Worm (Caenorhabditis elegans) whole organism, L3 larva: ENCODE measurements around the gene F16G10.11.

Experiments
- R02D3.7 ChIP-seq: fragments of 150-350 bp; optimal IDR thresholded peaks from 2 replicates; lab custom pipeline; 2014; ENCODE audit warnings: missing biosample characterization, missing genetic modification characterization
- ZK546.5 ChIP-seq: sonication (generic microtip); optimal IDR thresholded peaks from 2 replicates; lab custom pipeline; 2017; ENCODE audit warnings: missing biosample characterization, missing genetic modification characterization
- ceh-16 ChIP-seq: sonication (generic microtip); optimal IDR thresholded peaks from 2 replicates; lab custom pipeline; 2017; ENCODE audit warnings: missing biosample characterization, missing genetic modification characterization
- ceh-28 ChIP-seq: fragments of 150-350 bp; optimal IDR thresholded peaks from 2 replicates; lab custom pipeline; 2014; ENCODE audit warnings: missing biosample characterization, missing genetic modification reagents, missing genetic modification characterization
- ceh-82 ChIP-seq: fragments of 150-350 bp; optimal IDR thresholded peaks from 2 replicates; lab custom pipeline; 2014; ENCODE audit warnings: missing biosample characterization, missing genetic modification characterization
- ceh-9 ChIP-seq: sonication (generic microtip); optimal IDR thresholded peaks from 2 replicates; lab custom pipeline; 2018; ENCODE audit warnings: missing biosample characterization, missing genetic modification characterization
- daf-12 ChIP-seq: fragments of 150-350 bp; optimal IDR thresholded peaks from 2 replicates; lab custom pipeline; 2014; ENCODE audit warnings: missing biosample characterization, missing genetic modification reagents, missing genetic modification characterization
- egl-27 ChIP-seq: sonication (generic microtip); optimal IDR thresholded peaks from 4 replicates; lab custom pipeline; 2017; ENCODE audit warnings: missing biosample characterization, missing genetic modification reagents, missing genetic modification characterization
- elt-1 ChIP-seq: fragments of 150-350 bp; optimal IDR thresholded peaks from 2 replicates; lab custom pipeline; 2014; ENCODE audit warnings: missing biosample characterization, missing genetic modification characterization
- elt-2 ChIP-seq: sonication (generic microtip); optimal IDR thresholded peaks from 2 replicates; lab custom pipeline; 2016; ENCODE audit warnings: missing genetic modification reagents, mild to moderate bottlenecking, missing genetic modification characterization, missing compliant biosample characterization
- elt-3 ChIP-seq, 3 experiments: fragments of 150-350 bp in 1 of 3; sonication (generic microtip) in 2 of 3; optimal IDR thresholded peaks; 2 replicates in 2 of 3; 4 replicates in 1 of 3; lab custom pipeline; 2014 to 2017; ENCODE audit warnings: missing biosample characterization in 3 of 3, missing genetic modification characterization in 3 of 3
- eor-1 ChIP-seq, 2 experiments: fragments of 150-350 bp; optimal IDR thresholded peaks; 2 replicates each; lab custom pipeline; 2014 to 2018; ENCODE audit warnings: missing biosample characterization in 2 of 2, missing genetic modification characterization in 2 of 2
- fkh-10 ChIP-seq: sonication (generic microtip); optimal IDR thresholded peaks from 2 replicates; lab custom pipeline; 2017; ENCODE audit warnings: missing biosample characterization, missing genetic modification reagents, missing genetic modification characterization
- fkh-2 ChIP-seq: fragments of 150-350 bp; optimal IDR thresholded peaks from 2 replicates; lab custom pipeline; 2014; ENCODE audit warnings: missing biosample characterization, missing genetic modification reagents, missing genetic modification characterization
- fos-1 ChIP-seq: fragments of 150-350 bp; optimal IDR thresholded peaks from 2 replicates; lab custom pipeline; 2014; ENCODE audit warnings: missing biosample characterization, missing genetic modification characterization
- hmg-11 ChIP-seq: sonication (generic microtip); optimal IDR thresholded peaks from 2 replicates; lab custom pipeline; 2016; ENCODE audit warnings: missing genetic modification characterization, missing compliant biosample characterization
- jun-1 ChIP-seq: fragments of 150-350 bp; optimal IDR thresholded peaks from 2 replicates; lab custom pipeline; 2014; ENCODE audit warnings: missing biosample characterization, missing genetic modification reagents, missing genetic modification characterization
- lin-15B ChIP-seq: fragments of 150-350 bp; optimal IDR thresholded peaks from 2 replicates; lab custom pipeline; 2014; ENCODE audit warnings: missing biosample characterization, missing genetic modification characterization
- lsy-12 ChIP-seq: sonication (generic microtip); optimal IDR thresholded peaks from 2 replicates; lab custom pipeline; 2016; ENCODE audit warnings: mild to moderate bottlenecking, missing genetic modification characterization, missing compliant biosample characterization
- mml-1 ChIP-seq: fragments of 150-350 bp; sonication (generic microtip); optimal IDR thresholded peaks from 3 replicates; lab custom pipeline; 2014; ENCODE audit warnings: missing biosample characterization, missing genetic modification characterization
- nfya-1 ChIP-seq: sonication (generic microtip); optimal IDR thresholded peaks from 2 replicates; lab custom pipeline; 2017; ENCODE audit warnings: missing genetic modification characterization, mild to moderate bottlenecking, missing compliant biosample characterization, antibody characterized with exemption, moderate library complexity; ENCODE audit not compliant: insufficient read depth
- nhr-23 ChIP-seq: fragments of 150-350 bp; optimal IDR thresholded peaks from 2 replicates; lab custom pipeline; 2014; ENCODE audit warnings: missing biosample characterization, missing genetic modification reagents, missing genetic modification characterization
- nhr-237 ChIP-seq: fragments of 150-350 bp; optimal IDR thresholded peaks from 2 replicates; lab custom pipeline; 2014; ENCODE audit warnings: missing biosample characterization, missing genetic modification characterization
- nhr-25 ChIP-seq: sonication (generic microtip); optimal IDR thresholded peaks from 2 replicates; lab custom pipeline; 2017; ENCODE audit warnings: missing biosample characterization, missing genetic modification characterization
- nhr-28 ChIP-seq: fragments of 150-350 bp; optimal IDR thresholded peaks from 2 replicates; lab custom pipeline; 2014; ENCODE audit warnings: missing biosample characterization, missing genetic modification characterization
- nhr-76 ChIP-seq: fragments of 150-350 bp; sonication (generic microtip); optimal IDR thresholded peaks from 5 replicates; lab custom pipeline; 2014; ENCODE audit warnings: missing biosample characterization, missing genetic modification characterization
- nhr-77 ChIP-seq: fragments of 150-350 bp; optimal IDR thresholded peaks from 2 replicates; lab custom pipeline; 2014; ENCODE audit warnings: missing biosample characterization, missing genetic modification characterization
- pha-4 ChIP-seq: fragments of 150-350 bp; optimal IDR thresholded peaks from 2 replicates; lab custom pipeline; 2014; ENCODE audit warnings: missing biosample characterization, missing genetic modification reagents, missing genetic modification characterization
- pqm-1 ChIP-seq: fragments of 150-350 bp; optimal IDR thresholded peaks from 2 replicates; lab custom pipeline; 2017; ENCODE audit warnings: missing biosample characterization, missing genetic modification characterization, inconsistent platforms
- sea-2 ChIP-seq: fragments of 150-350 bp; sonication (generic microtip); optimal IDR thresholded peaks from 4 replicates; lab custom pipeline; 2014; ENCODE audit warnings: missing biosample characterization, missing genetic modification reagents, missing genetic modification characterization
- tbx-2 ChIP-seq: sonication (generic microtip); optimal IDR thresholded peaks from 2 replicates; lab custom pipeline; 2016; ENCODE audit warnings: mild to moderate bottlenecking, missing genetic modification characterization, missing compliant biosample characterization
- unc-39 ChIP-seq: sonication (generic microtip); optimal IDR thresholded peaks from 4 replicates; lab custom pipeline; 2017; ENCODE audit warnings: missing biosample characterization, missing genetic modification characterization
- unc-62 ChIP-seq: fragments of 150-350 bp; sonication (generic microtip); optimal IDR thresholded peaks from 4 replicates; lab custom pipeline; 2014; ENCODE audit warnings: missing biosample characterization, missing genetic modification reagents, missing genetic modification characterization
- zag-1 ChIP-seq: fragments of 150-350 bp; optimal IDR thresholded peaks from 2 replicates; lab custom pipeline; 2014; ENCODE audit warnings: missing biosample characterization, missing genetic modification characterization
- ztf-4 ChIP-seq: fragments of 150-350 bp; optimal IDR thresholded peaks from 2 replicates; lab custom pipeline; 2014; ENCODE audit warnings: missing biosample characterization, missing genetic modification characterization

Gene F16G10.11

DNA sequence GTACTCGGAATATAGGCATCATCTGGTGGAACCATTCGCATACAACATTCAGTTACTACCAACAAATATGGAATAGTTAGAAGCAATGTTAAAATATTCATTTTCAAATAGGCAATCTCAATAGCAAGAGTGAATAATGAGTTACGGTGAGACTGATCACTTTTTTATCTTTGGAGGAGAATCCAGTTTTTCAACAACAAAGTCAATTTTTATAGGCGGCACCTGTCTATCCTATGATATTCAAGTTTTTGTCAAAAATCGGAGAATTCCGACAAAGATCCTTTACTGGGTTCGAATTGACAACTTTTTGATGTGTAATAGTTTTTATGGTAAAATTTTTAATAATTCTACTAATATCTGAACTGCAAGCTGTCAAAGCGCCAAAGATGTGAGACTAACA lies at the start of gene F16G10.11:
Gene F16G10.11 (minus strand): TSS at position 101 of the 400 bp plus-strand sequence.
- no peak for TF ChIP-seq lin-15B (tag; lab: Kevin White, UChicago)
- TF ChIP-seq daf-12 = no peak
- TF ChIP-seq sea-2 (GFP tag; lab: Kevin White, UChicago) = no peak
- TF ChIP-seq hmg-11 = no peak
- no peak for TF ChIP-seq nhr-237 (tag; lab: Kevin White, UChicago)
- TF ChIP-seq R02D3.7 (tag; lab: Kevin White, UChicago) = no peak
- TF ChIP-seq nhr-76 (tag; lab: Kevin White, UChicago) = no peak
- TF ChIP-seq tbx-2 (tag; lab: Kevin White, UChicago) = no peak
- no peak for TF ChIP-seq zag-1 (tag; lab: Kevin White, UChicago)
- TF ChIP-seq nhr-77 (tag; lab: Kevin White, UChicago) = no peak
- no peak for TF ChIP-seq ceh-16 (tag; lab: Kevin White, UChicago)
- TF ChIP-seq ceh-9 (tag; lab: Kevin White, UChicago) = no peak
- TF ChIP-seq lsy-12 (tag; lab: Kevin White, UChicago) = no peak
- TF ChIP-seq unc-62 (GFP tag; lab: Kevin White, UChicago) = no peak
- TF ChIP-seq nhr-25 (tag; lab: Kevin White, UChicago) = no peak
- no peak for TF ChIP-seq nhr-28
- no peak for TF ChIP-seq fkh-2 (tag; lab: Kevin White, UChicago)
- no peak for TF ChIP-seq ZK546.5 (tag; lab: Kevin White, UChicago)
- no peak for TF ChIP-seq nhr-23 (tag; lab: Kevin White, UChicago)
- no peak for TF ChIP-seq egl-27 (tag; lab: Kevin White, UChicago)

DNA sequence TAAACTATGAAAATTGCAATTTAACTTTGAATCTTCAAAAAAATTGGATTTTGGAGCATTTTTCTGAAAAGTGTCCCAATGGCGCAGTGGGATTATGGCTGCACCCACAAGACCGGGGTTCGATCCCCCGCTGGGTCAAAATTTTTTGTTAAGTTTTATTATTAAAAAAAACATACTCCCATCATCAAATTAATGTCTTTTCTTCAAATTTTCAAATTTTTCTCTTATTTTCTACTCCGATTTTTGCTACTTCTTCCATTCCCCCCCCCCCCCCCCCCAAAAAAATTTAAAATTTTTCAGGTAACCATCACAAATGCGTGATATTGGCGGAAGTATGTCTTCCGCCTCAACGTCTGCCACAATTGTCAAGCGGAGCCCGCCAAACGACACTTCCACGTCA lies 49.3 kb upstream of the F16G10.11 start, which contains the start of gene vab-19:
Gene vab-19 (plus strand): TSS at position 301 of the 400 bp plus-strand sequence.
- TF ChIP-seq ceh-82 (tag; lab: Kevin White, UChicago) = no peak
- TF ChIP-seq fos-1 (tag; lab: Kevin White, UChicago) = no peak
- TF ChIP-seq pqm-1 (tag; lab: Kevin White, UChicago) = no peak
- no peak for TF ChIP-seq ceh-16 (tag; lab: Kevin White, UChicago)
- TF ChIP-seq ceh-28 (tag; lab: Kevin White, UChicago) = no peak
- no peak for TF ChIP-seq nhr-77 (tag; lab: Kevin White, UChicago)
- no peak for TF ChIP-seq ceh-9 (tag; lab: Kevin White, UChicago)

ce11 chrII:2442243-2442642 lies 48.5 kb upstream of the F16G10.11 start:
- TF ChIP-seq nhr-23 (tag; lab: Kevin White, UChicago) (peak; percentile 29), nfya-1 (tag; lab: Kevin White, UChicago) (no peak), elt-2 (tag; lab: Kevin White, UChicago) (peak; percentile 53), nhr-25 (tag; lab: Kevin White, UChicago) (peak; percentile 48), pqm-1 (tag; lab: Kevin White, UChicago) (no peak), mml-1 (tag; lab: Kevin White, UChicago) (no peak), nhr-76 (tag; lab: Kevin White, UChicago) (no peak), eor-1 (tag; optimal IDR thresholded peaks at IDR 0.05; lab: Kevin White, UChicago) (no peak), ztf-4 (no peak), daf-12 (no peak), pha-4 (tag; lab: Kevin White, UChicago) (no peak), elt-3 (tag; optimal IDR thresholded peaks at IDR 0.05; lab: Kevin White, UChicago) (no peak), jun-1 (tag; lab: Kevin White, UChicago) (no peak), fkh-10 (no peak), unc-39 (tag; lab: Kevin White, UChicago) (no peak)

DNA sequence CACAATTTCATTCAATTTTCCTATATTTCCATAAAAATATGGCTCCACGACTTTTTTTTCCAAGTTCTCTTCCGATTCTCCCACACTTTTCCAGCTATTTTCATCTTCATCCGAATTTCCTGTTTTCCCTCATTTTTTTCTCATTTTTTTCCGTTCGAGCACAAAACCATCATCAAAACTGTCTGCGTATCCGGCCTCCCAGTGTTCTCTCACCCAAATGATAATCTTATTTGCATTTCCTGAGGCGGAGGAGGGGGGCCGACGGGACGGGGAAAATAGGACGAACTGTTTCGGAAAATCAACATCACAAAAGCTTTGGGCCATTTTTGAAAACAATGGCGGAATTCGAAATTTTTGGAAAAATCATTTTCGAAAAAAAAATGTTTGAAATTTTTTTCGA lies 46.6 kb upstream of the F16G10.11 start:
- TF ChIP-seq unc-39 (tag; lab: Kevin White, UChicago) = no peak

DNA sequence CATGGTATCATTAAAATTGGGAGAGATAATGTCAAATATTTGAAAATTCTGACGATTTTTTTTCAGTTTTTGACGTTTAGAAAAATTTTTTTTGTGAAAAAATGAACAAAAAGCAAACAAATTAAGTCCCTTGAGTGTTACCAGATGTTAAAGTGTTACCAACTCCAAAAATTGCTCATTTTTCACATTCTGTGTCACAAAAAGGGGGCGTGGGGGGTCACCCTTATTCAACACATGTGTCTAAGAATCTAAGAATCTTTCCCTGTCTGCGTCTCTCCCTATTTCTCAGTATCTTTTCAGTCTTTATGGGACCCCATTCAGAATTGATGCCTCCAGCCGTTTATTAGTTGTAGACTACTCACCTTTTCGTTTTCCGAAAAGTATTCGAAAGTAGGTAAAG lies 45.2 kb upstream of the F16G10.11 start:
- no peak for TF ChIP-seq elt-1 (tag; lab: Kevin White, UChicago)
- TF ChIP-seq hmg-11 = no peak
- no peak for TF ChIP-seq fos-1 (tag; lab: Kevin White, UChicago)
- no peak for TF ChIP-seq ZK546.5 (tag; lab: Kevin White, UChicago)
- TF ChIP-seq pha-4 (tag; lab: Kevin White, UChicago) = no peak
- no peak for TF ChIP-seq lsy-12 (tag; lab: Kevin White, UChicago)
- no peak for TF ChIP-seq ztf-4
